Fruit fly (Drosophila melanogaster) whole organism, embryonic: ENCODE measurements around the gene Snx6.
A peak's percentile ranks its signal among the peaks of the same experiment; 100 is the strongest.

Experiments used
- Asciz ChIP-seq: fragments of 200-800 bp; sonication (Bioruptor generic); optimal IDR thresholded peaks from 2 replicates; lab custom pipeline; 2017; ENCODE audit warnings: missing biosample characterization, mild to moderate bottlenecking, missing genetic modification characterization, missing genetic modification reagents
- CG10209 ChIP-seq: fragments of 200-800 bp; sonication (Bioruptor generic); optimal IDR thresholded peaks from 3 replicates; lab custom pipeline; 2017; ENCODE audit warnings: missing biosample characterization, mild to moderate bottlenecking, missing genetic modification characterization, missing genetic modification reagents
- CG11560 ChIP-seq: fragments of 200-800 bp; sonication (Bioruptor generic); IDR thresholded peaks from 3 replicates; pipeline ENCODE4 v1.3.6; 2022; ENCODE audit warnings: missing biosample characterization, missing genetic modification characterization
- CG12659 ChIP-seq: fragments of 200-800 bp; sonication (Bioruptor generic); optimal IDR thresholded peaks from 3 replicates; lab custom pipeline; 2017; ENCODE audit warnings: mild to moderate bottlenecking, missing biosample characterization, missing genetic modification reagents, missing genetic modification characterization
- CG15514 ChIP-seq: fragments of 200-800 bp; sonication (Bioruptor generic); optimal IDR thresholded peaks from 3 replicates; lab custom pipeline; 2017; ENCODE audit warnings: missing biosample characterization, missing genetic modification characterization, mild to moderate bottlenecking, moderate library complexity, missing genetic modification reagents
- CG15696 ChIP-seq: fragments of 200-800 bp; sonication (Bioruptor generic); optimal IDR thresholded peaks from 2 replicates; lab custom pipeline; 2019; ENCODE audit warnings: missing biosample characterization, mild to moderate bottlenecking, missing genetic modification characterization, moderate library complexity
- CG16813 ChIP-seq: fragments of 200-800 bp; sonication (Bioruptor generic); IDR thresholded peaks from 3 replicates; pipeline ENCODE4 v1.3.6; 2022; ENCODE audit warnings: missing biosample characterization, missing genetic modification characterization; ENCODE audit not compliant: partially characterized antibody
- CG16863 ChIP-seq: fragments of 200-800 bp; sonication (Bioruptor generic); optimal IDR thresholded peaks from 3 replicates; lab custom pipeline; 2016; ENCODE audit warnings: missing biosample characterization, missing genetic modification characterization
- CG17385 ChIP-seq: fragments of 200-800 bp; sonication (Bioruptor generic); optimal IDR thresholded peaks from 3 replicates; lab custom pipeline; 2018; ENCODE audit warnings: missing biosample characterization, mild to moderate bottlenecking, missing genetic modification characterization
- CG18011 ChIP-seq: fragments of 200-800 bp; sonication (Bioruptor generic); optimal IDR thresholded peaks from 2 replicates; lab custom pipeline; 2017; ENCODE audit warnings: missing biosample characterization, missing genetic modification characterization, mild to moderate bottlenecking, moderate library complexity, missing genotype
- CG18599 ChIP-seq: fragments of 200-800 bp; sonication (Bioruptor generic); optimal IDR thresholded peaks from 3 replicates; lab custom pipeline; 2017; ENCODE audit warnings: missing biosample characterization, missing genetic modification characterization, mild to moderate bottlenecking, moderate library complexity, missing genetic modification reagents
- CG2116 ChIP-seq: fragments of 200-800 bp; sonication (Bioruptor generic); optimal IDR thresholded peaks from 3 replicates; lab custom pipeline; 2018; ENCODE audit warnings: missing biosample characterization, mild to moderate bottlenecking, missing genetic modification characterization
- CG34224 ChIP-seq: fragments of 200-800 bp; sonication (Bioruptor generic); IDR thresholded peaks from 3 replicates; pipeline ENCODE4 v1.3.6; 2022; ENCODE audit warnings: missing biosample characterization, missing genetic modification characterization; ENCODE audit not compliant: partially characterized antibody
- CG3847 ChIP-seq: fragments of 200-800 bp; sonication (Bioruptor generic); IDR thresholded peaks from 2 replicates; pipeline ENCODE4 v1.3.6; 2022; ENCODE audit warnings: missing biosample characterization, missing genetic modification characterization
- CG42726 ChIP-seq: fragments of 200-800 bp; sonication (Bioruptor generic); IDR thresholded peaks from 2 replicates; pipeline ENCODE4 v1.3.6; 2022; ENCODE audit warnings: missing biosample characterization, missing genetic modification characterization; ENCODE audit not compliant: partially characterized antibody
- CG6175 ChIP-seq: fragments of 200-800 bp; sonication (Bioruptor generic); IDR thresholded peaks from 3 replicates; pipeline ENCODE4 v1.3.6; 2022; ENCODE audit warnings: missing biosample characterization, missing genetic modification characterization
- CG6689 ChIP-seq: fragments of 200-800 bp; sonication (Bioruptor generic); IDR thresholded peaks from 2 replicates; pipeline ENCODE4 v1.3.6; 2022; ENCODE audit warnings: missing biosample characterization, missing genetic modification characterization
- CG6791 ChIP-seq: fragments of 200-800 bp; sonication (Bioruptor generic); IDR thresholded peaks from 3 replicates; pipeline ENCODE4 v1.3.6; 2022; ENCODE audit warnings: missing biosample characterization, missing genetic modification characterization; ENCODE audit not compliant: partially characterized antibody
- CG7963 ChIP-seq: fragments of 200-800 bp; sonication (Bioruptor generic); IDR thresholded peaks from 3 replicates; pipeline ENCODE4 v1.3.6; 2022; ENCODE audit warnings: missing biosample characterization, missing genetic modification characterization; ENCODE audit not compliant: partially characterized antibody
- Fer1 ChIP-seq: fragments of 200-800 bp; sonication (Bioruptor generic); optimal IDR thresholded peaks from 2 replicates; lab custom pipeline; 2017; ENCODE audit warnings: missing biosample characterization, mild to moderate bottlenecking, missing genetic modification characterization
- HHEX ChIP-seq: fragments of 200-800 bp; sonication (Bioruptor generic); optimal IDR thresholded peaks from 3 replicates; lab custom pipeline; 2017; ENCODE audit warnings: missing biosample characterization, mild to moderate bottlenecking, missing genetic modification characterization, missing genetic modification reagents
- HLH4C ChIP-seq: fragments of 200-800 bp; sonication (Bioruptor generic); IDR thresholded peaks from 3 replicates; pipeline ENCODE4 v1.3.6; 2022; ENCODE audit warnings: missing biosample characterization, missing genetic modification characterization; ENCODE audit not compliant: partially characterized antibody
- HmgZ ChIP-seq: fragments of 200-800 bp; sonication (Bioruptor generic); optimal IDR thresholded peaks from 2 replicates; lab custom pipeline; 2018; ENCODE audit warnings: missing biosample characterization, mild to moderate bottlenecking, missing genetic modification characterization
- MESR4 ChIP-seq: fragments of 200-800 bp; sonication (Bioruptor generic); optimal IDR thresholded peaks from 2 replicates; lab custom pipeline; 2018; ENCODE audit warnings: missing biosample characterization, mild to moderate bottlenecking, missing genetic modification characterization, moderate library complexity
- Max ChIP-seq: fragments of 200-800 bp; sonication (Bioruptor generic); optimal IDR thresholded peaks from 2 replicates; lab custom pipeline; 2016; ENCODE audit warnings: missing biosample characterization, mild to moderate bottlenecking, missing genetic modification characterization
- Opbp ChIP-seq: fragments of 200-800 bp; sonication (Bioruptor generic); IDR thresholded peaks from 3 replicates; pipeline ENCODE4 v1.3.6; 2022; ENCODE audit warnings: missing biosample characterization, missing genetic modification characterization; ENCODE audit not compliant: partially characterized antibody
- Rfx ChIP-seq: fragments of 200-800 bp; sonication (Bioruptor generic); IDR thresholded peaks from 2 replicates; pipeline ENCODE4 v1.3.6; 2022; ENCODE audit warnings: missing biosample characterization, missing genetic modification characterization
- Scr ChIP-seq: fragments of 200-800 bp; sonication (Bioruptor generic); IDR thresholded peaks from 2 replicates; pipeline ENCODE4 v1.3.6; 2022; ENCODE audit warnings: missing biosample characterization, missing genetic modification characterization; ENCODE audit not compliant: partially characterized antibody
- aop ChIP-seq: fragments of 200-800 bp; sonication (Bioruptor generic); IDR thresholded peaks from 2 replicates; pipeline ENCODE4 v1.3.6; 2022; ENCODE audit warnings: missing biosample characterization, missing genetic modification characterization
- caup ChIP-seq: fragments of 200-800 bp; sonication (Bioruptor generic); optimal IDR thresholded peaks from 3 replicates; lab custom pipeline; 2017; ENCODE audit warnings: missing biosample characterization, mild to moderate bottlenecking, missing genetic modification characterization, moderate library complexity; ENCODE audit not compliant: severe bottlenecking
- dpn ChIP-seq, 2 experiments: fragments of 200-800 bp; sonication (Bioruptor generic); optimal IDR thresholded peaks; 3 replicates each; lab custom pipeline; 2016; ENCODE audit warnings: missing biosample characterization in 2 of 2, missing genetic modification characterization in 2 of 2
- ftz-f1 ChIP-seq: fragments of 200-800 bp; sonication (Bioruptor generic); optimal IDR thresholded peaks from 2 replicates; lab custom pipeline; 2016; ENCODE audit warnings: missing biosample characterization, missing genetic modification characterization
- fu2 ChIP-seq: fragments of 200-800 bp; sonication (Bioruptor generic); optimal IDR thresholded peaks from 2 replicates; lab custom pipeline; 2016; ENCODE audit warnings: missing biosample characterization, missing genetic modification characterization
- gcm2 ChIP-seq: fragments of 200-800 bp; sonication (Bioruptor generic); optimal IDR thresholded peaks from 2 replicates; lab custom pipeline; 2016; ENCODE audit warnings: missing biosample characterization, missing genetic modification characterization
- gro ChIP-seq: fragments of 200-800 bp; sonication (Bioruptor generic); optimal IDR thresholded peaks from 2 replicates; lab custom pipeline; 2016; ENCODE audit warnings: missing biosample characterization, missing genetic modification characterization
- gsb ChIP-seq: fragments of 200-800 bp; sonication (Bioruptor generic); IDR thresholded peaks from 2 replicates; pipeline ENCODE4 v1.3.6; 2022; ENCODE audit warnings: missing biosample characterization, missing genetic modification characterization
- hb ChIP-seq: fragments of 200-800 bp; sonication (Bioruptor generic); IDR thresholded peaks from 3 replicates; pipeline ENCODE4 v1.3.6; 2022; ENCODE audit warnings: missing biosample characterization, missing genetic modification characterization; ENCODE audit not compliant: partially characterized antibody
- klu ChIP-seq: fragments of 200-800 bp; sonication (Bioruptor generic); IDR thresholded peaks from 2 replicates; pipeline ENCODE4 v1.3.6; 2022; ENCODE audit warnings: missing biosample characterization, missing genetic modification characterization
- maf-S ChIP-seq: fragments of 200-800 bp; sonication (Bioruptor generic); optimal IDR thresholded peaks from 2 replicates; lab custom pipeline; 2016; ENCODE audit warnings: missing biosample characterization, missing genetic modification characterization
- mam ChIP-seq: fragments of 200-800 bp; sonication (Bioruptor generic); optimal IDR thresholded peaks from 3 replicates; lab custom pipeline; 2016; ENCODE audit warnings: missing biosample characterization, missing genetic modification characterization
- psq ChIP-seq: fragments of 200-800 bp; sonication (Bioruptor generic); optimal IDR thresholded peaks from 2 replicates; lab custom pipeline; 2017; ENCODE audit warnings: missing biosample characterization, missing genetic modification characterization
- repo ChIP-seq: fragments of 200-800 bp; sonication (Bioruptor generic); optimal IDR thresholded peaks from 2 replicates; lab custom pipeline; 2016; ENCODE audit warnings: missing biosample characterization, missing genetic modification characterization
- sens ChIP-seq: fragments of 200-800 bp; sonication (Bioruptor generic); peaks from one replicate; lab custom pipeline; 2016; ENCODE audit warnings: missing biosample characterization, missing genetic modification characterization
- unc-4 ChIP-seq: fragments of 200-800 bp; sonication (Bioruptor generic); IDR thresholded peaks from 2 replicates; pipeline ENCODE4 v1.3.6; 2022; ENCODE audit warnings: missing biosample characterization, missing genetic modification characterization; ENCODE audit not compliant: partially characterized antibody
- zen2 ChIP-seq: fragments of 200-800 bp; sonication (Bioruptor generic); IDR thresholded peaks from 3 replicates; pipeline ENCODE4 v1.3.6; 2022; ENCODE audit warnings: missing biosample characterization, missing genetic modification characterization; ENCODE audit not compliant: partially characterized antibody
- zfh2 ChIP-seq: fragments of 200-800 bp; sonication (Bioruptor generic); optimal IDR thresholded peaks from 2 replicates; lab custom pipeline; 2016; ENCODE audit warnings: missing biosample characterization, missing genetic modification characterization

Gene Snx6

dm6 chr2L:8198757-8199156, 21.8 kb downstream of the Snx6 start, which contains the start of gene PGAP5 (continued):
- TF ChIP-seq CG6791 (GFP tag; lab: Robert Waterston, UW), result peak; percentile 94
- TF ChIP-seq dpn (GFP tag; optimal IDR thresholded peaks at IDR 0.05; lab: Kevin White, UChicago), result no peak
- peak; percentile 69 for TF ChIP-seq CG15514 (GFP tag; lab: Kevin White, UChicago)
- TF ChIP-seq CG42726 (GFP tag; lab: Robert Waterston, UW), result peak; percentile 92
- TF ChIP-seq psq (GFP tag; lab: Kevin White, UChicago), result no peak
- TF ChIP-seq MESR4 (GFP tag; lab: Kevin White, UChicago), result peak; percentile 47
- TF ChIP-seq CG12659 (GFP tag; lab: Kevin White, UChicago), result peak; percentile 48
- TF ChIP-seq CG6175 (GFP tag; lab: Robert Waterston, UW), result no peak
- TF ChIP-seq CG15696 (tag; lab: Kevin White, UChicago), result no peak
- peak; percentile 49 for TF ChIP-seq gro (GFP tag; lab: Kevin White, UChicago)
- no peak for TF ChIP-seq CG17385 (GFP tag; lab: Kevin White, UChicago)
- TF ChIP-seq CG16813, result peak; percentile 90
- peak; percentile 85 for TF ChIP-seq HLH4C (GFP tag; lab: Robert Waterston, UW)
- peak; percentile 79 for TF ChIP-seq hb
- TF ChIP-seq Opbp (GFP tag; lab: Robert Waterston, UW), result peak; percentile 93
- peak; percentile 10 for TF ChIP-seq CG18011 (GFP tag; lab: Kevin White, UChicago)
- peak; percentile 27 for TF ChIP-seq Max
- peak; percentile 99 for TF ChIP-seq CG11560 (tag; lab: Robert Waterston, UW)
- no peak for TF ChIP-seq caup (GFP tag; lab: Kevin White, UChicago)
- TF ChIP-seq CG3847 (GFP tag; lab: Robert Waterston, UW), result peak; percentile 74
- TF ChIP-seq Scr (GFP tag; lab: Robert Waterston, UW), result peak; percentile 93
- peak; percentile 22; the same call in 1 of the 2 replicates for TF ChIP-seq aop (GFP tag; lab: Robert Waterston, UW)
- TF ChIP-seq CG6689 (GFP tag; lab: Robert Waterston, UW), result no peak
- TF ChIP-seq repo (GFP tag; lab: Kevin White, UChicago), result no peak
- TF ChIP-seq CG18599, result no peak
- TF ChIP-seq maf-S (GFP tag; lab: Kevin White, UChicago), result no peak
- TF ChIP-seq HmgZ (tag; lab: Kevin White, UChicago), result peak; percentile 54
- TF ChIP-seq Rfx (GFP tag; lab: Robert Waterston, UW), result peak; percentile 63; the same call in 1 of the 2 replicates
- peak; percentile 34 for TF ChIP-seq gcm2 (GFP tag; lab: Kevin White, UChicago)
- peak; percentile 88 for TF ChIP-seq zen2 (GFP tag; lab: Robert Waterston, UW)
- TF ChIP-seq mam (GFP tag; lab: Kevin White, UChicago), result peak; percentile 30
- no peak for TF ChIP-seq HHEX (GFP tag; lab: Kevin White, UChicago)
- peak; percentile 84 for TF ChIP-seq sens (GFP tag; lab: Kevin White, UChicago)
- TF ChIP-seq gsb (GFP tag; lab: Robert Waterston, UW), result no peak
- TF ChIP-seq CG16863, result peak; percentile 34
- peak; percentile 20 for TF ChIP-seq fu2 (GFP tag; lab: Kevin White, UChicago)
- peak; percentile 98 for TF ChIP-seq unc-4 (GFP tag; lab: Robert Waterston, UW)
- no peak for TF ChIP-seq ftz-f1 (GFP tag; lab: Kevin White, UChicago)
- TF ChIP-seq Asciz (GFP tag; lab: Kevin White, UChicago), result no peak
- TF ChIP-seq CG7963 (GFP tag; lab: Robert Waterston, UW), result peak; percentile 85
- peak; percentile 98 for TF ChIP-seq CG34224 (GFP tag; lab: Robert Waterston, UW)
- peak; percentile 2 for TF ChIP-seq zfh2 (GFP tag; lab: Kevin White, UChicago)
- TF ChIP-seq klu (GFP tag; lab: Robert Waterston, UW), result no peak
- TF ChIP-seq Fer1 (GFP tag; lab: Kevin White, UChicago), result peak; percentile 22
- TF ChIP-seq CG10209 (GFP tag; lab: Kevin White, UChicago), result no peak
- TF ChIP-seq CG2116 (GFP tag; lab: Kevin White, UChicago), result peak; percentile 56
